Worm (Caenorhabditis elegans) whole organism, midembryonic: ENCODE results near the gene col-109.
A peak's percentile ranks its signal among the peaks of the same experiment; 100 is the strongest.

Experiments
- med-1 ChIP-seq: sonication (generic microtip); optimal IDR thresholded peaks from 2 replicates; lab custom pipeline; 2017; ENCODE audit warnings: missing genetic modification characterization, mild to moderate bottlenecking, missing compliant biosample characterization, antibody characterized with exemption, missing genetic modification reagents; ENCODE audit not compliant: insufficient read depth
- ztf-23 ChIP-seq: fragments of 200-800 bp; sonication (Bioruptor generic); IDR thresholded peaks from 2 replicates; pipeline ENCODE4 v1.3.6; 2022; ENCODE audit warnings: missing genetic modification reagents, missing genetic modification characterization, missing compliant biosample characterization

ce11 chrIV:1842314-1842713 lies 22.3 kb upstream of the col-109 start:
- TF ChIP-seq ztf-23 (GFP tag; lab: Robert Waterston, UW), result 0 out of 2 replicates have a peak, but pooled peaks have one; percentile 40
- no peak for TF ChIP-seq med-1 (GFP tag; lab: Kevin White, UChicago)
